Worm (Caenorhabditis elegans) whole organism, early embryonic: Measurements from ENCODE around the gene nrsn-1.

Source experiments
- B0310.2 ChIP-seq: sonication (generic microtip); optimal IDR thresholded peaks from 2 replicates; lab custom pipeline; 2016; ENCODE audit warnings: mild to moderate bottlenecking, missing genetic modification characterization, missing compliant biosample characterization
- F13C5.2 ChIP-seq: sonication (generic microtip); optimal IDR thresholded peaks from 2 replicates; lab custom pipeline; 2017; ENCODE audit warnings: mild to moderate bottlenecking, missing genetic modification characterization, inconsistent platforms, missing compliant biosample characterization
- ama-1 ChIP-seq: fragments of 150-350 bp; optimal IDR thresholded peaks from 2 replicates; lab custom pipeline; 2014
- ceh-13 ChIP-seq: fragments of 200-800 bp; sonication (Bioruptor generic); optimal IDR thresholded peaks from 2 replicates; lab custom pipeline; 2018; ENCODE audit warnings: mild to moderate bottlenecking, missing genetic modification characterization, missing compliant biosample characterization
- ets-7 ChIP-seq: sonication (generic microtip); optimal IDR thresholded peaks from 2 replicates; lab custom pipeline; 2016; ENCODE audit warnings: missing genotype, missing genetic modification characterization, missing compliant biosample characterization
- flt-1 ChIP-seq: fragments of 200-800 bp; sonication (Bioruptor generic); IDR thresholded peaks from 2 replicates; pipeline ENCODE4 v1.3.6; 2022; ENCODE audit warnings: missing genetic modification characterization, missing compliant biosample characterization
- hmbx-1 ChIP-seq: sonication (generic microtip); optimal IDR thresholded peaks from 2 replicates; lab custom pipeline; 2016; ENCODE audit warnings: mild to moderate bottlenecking, missing genetic modification characterization, missing compliant biosample characterization
- hmg-4 ChIP-seq: fragments of 200-800 bp; sonication (Bioruptor generic); optimal IDR thresholded peaks from 2 replicates; lab custom pipeline; 2018; ENCODE audit warnings: mild to moderate bottlenecking, missing genetic modification characterization, missing compliant biosample characterization
- hnd-1 ChIP-seq: sonication (generic microtip); optimal IDR thresholded peaks from 2 replicates; lab custom pipeline; 2016; ENCODE audit warnings: missing genetic modification characterization, missing compliant biosample characterization
- pes-1 ChIP-seq: fragments of 200-800 bp; sonication (Bioruptor generic); IDR thresholded peaks from 2 replicates; pipeline ENCODE4 v1.3.6; 2022; ENCODE audit warnings: missing genetic modification reagents, missing genetic modification characterization, missing compliant biosample characterization
- scrt-1 ChIP-seq: fragments of 200-800 bp; sonication (Bioruptor generic); IDR thresholded peaks from 2 replicates; pipeline ENCODE4 v1.3.6; 2022; ENCODE audit warnings: missing genetic modification characterization, missing compliant biosample characterization
- sea-1 ChIP-seq: fragments of 200-800 bp; sonication (Bioruptor generic); conservative IDR thresholded peaks from 2 replicates; pipeline ENCODE4 v1.3.6; 2022; ENCODE audit warnings: missing genetic modification characterization, missing compliant biosample characterization
- tbx-37 ChIP-seq: fragments of 200-800 bp; sonication (Bioruptor generic); conservative IDR thresholded peaks from 2 replicates; pipeline ENCODE4 v1.3.6; 2022; ENCODE audit warnings: missing genetic modification reagents, missing genetic modification characterization, missing compliant biosample characterization
- tra-4 ChIP-seq: sonication (generic microtip); optimal IDR thresholded peaks from 2 replicates; lab custom pipeline; 2017; ENCODE audit warnings: missing genetic modification characterization, missing compliant biosample characterization

ce11 chrV:3677212-3677611, 38.6 kb downstream of the nrsn-1 start:
- no peak for TF ChIP-seq ceh-13 (GFP tag; lab: Kevin White, UChicago)
- TF ChIP-seq scrt-1, result no peak
- no peak for TF ChIP-seq ama-1 (lab: Kevin White, UChicago)
- TF ChIP-seq sea-1 (GFP tag; lab: Robert Waterston, UW), result no peak
- TF ChIP-seq B0310.2, result no peak
- no peak for TF ChIP-seq F13C5.2 (tag; lab: Kevin White, UChicago)
- TF ChIP-seq pes-1 (GFP tag; lab: Robert Waterston, UW), result no peak
- no peak for TF ChIP-seq hmbx-1 (tag; lab: Kevin White, UChicago)
- no peak for TF ChIP-seq flt-1 (GFP tag; lab: Robert Waterston, UW)
- no peak for TF ChIP-seq tra-4
- TF ChIP-seq tbx-37, result no peak
- TF ChIP-seq hnd-1 (tag; lab: Kevin White, UChicago), result no peak
- no peak for TF ChIP-seq ets-7 (tag; lab: Kevin White, UChicago)
- no peak for TF ChIP-seq hmg-4 (GFP tag; lab: Kevin White, UChicago)
